Fruit fly (Drosophila melanogaster) whole organism, embryonic: ENCODE data around the gene mio.

Experiments
- BEAF-32 ChIP-seq: fragments of 200-800 bp; sonication (Bioruptor generic); optimal IDR thresholded peaks from 3 replicates; lab custom pipeline; 2017; ENCODE audit warnings: missing biosample characterization, missing genetic modification characterization, mild to moderate bottlenecking, moderate library complexity, missing genetic modification reagents
- CG13624 ChIP-seq: fragments of 200-800 bp; sonication (Bioruptor generic); optimal IDR thresholded peaks from 2 replicates; lab custom pipeline; 2016; ENCODE audit warnings: missing biosample characterization, missing genetic modification characterization
- CG14860 ChIP-seq: fragments of 200-800 bp; sonication (Bioruptor generic); IDR thresholded peaks from 3 replicates; pipeline ENCODE4 v1.3.6; 2022; ENCODE audit warnings: missing biosample characterization, missing genetic modification characterization; ENCODE audit not compliant: partially characterized antibody
- CG15011 ChIP-seq: fragments of 200-800 bp; sonication (Bioruptor generic); optimal IDR thresholded peaks from 3 replicates; lab custom pipeline; 2018; ENCODE audit warnings: missing biosample characterization, mild to moderate bottlenecking, missing genetic modification characterization
- CG1603 ChIP-seq: fragments of 200-800 bp; sonication (Bioruptor generic); optimal IDR thresholded peaks from 2 replicates; lab custom pipeline; 2019; ENCODE audit warnings: missing biosample characterization, mild to moderate bottlenecking, missing genetic modification characterization, moderate library complexity
- CG18599 ChIP-seq: fragments of 200-800 bp; sonication (Bioruptor generic); optimal IDR thresholded peaks from 3 replicates; lab custom pipeline; 2017; ENCODE audit warnings: missing biosample characterization, missing genetic modification characterization, mild to moderate bottlenecking, moderate library complexity, missing genetic modification reagents
- CG2199 ChIP-seq: fragments of 200-800 bp; sonication (Bioruptor generic); IDR thresholded peaks from 3 replicates; pipeline ENCODE4 v1.3.6; 2022; ENCODE audit warnings: missing biosample characterization, missing genetic modification characterization
- CG2202 ChIP-seq: fragments of 200-800 bp; sonication (Bioruptor generic); optimal IDR thresholded peaks from 2 replicates; lab custom pipeline; 2018; ENCODE audit warnings: missing biosample characterization, mild to moderate bottlenecking, missing genetic modification characterization
- CG2678 ChIP-seq: fragments of 200-800 bp; sonication (Bioruptor generic); optimal IDR thresholded peaks from 3 replicates; lab custom pipeline; 2019; ENCODE audit warnings: missing biosample characterization, mild to moderate bottlenecking, missing genetic modification characterization, moderate library complexity
- CG30020 ChIP-seq: fragments of 200-800 bp; optimal IDR thresholded peaks from 2 replicates; lab custom pipeline; 2019; ENCODE audit warnings: missing biosample characterization, mild to moderate bottlenecking, missing genetic modification characterization, moderate library complexity
- CG3407 ChIP-seq: fragments of 200-800 bp; sonication (Bioruptor generic); optimal IDR thresholded peaks from 2 replicates; lab custom pipeline; 2018; ENCODE audit warnings: missing biosample characterization, mild to moderate bottlenecking, missing genetic modification characterization
- CG4854 ChIP-seq: fragments of 200-800 bp; sonication (Bioruptor generic); optimal IDR thresholded peaks from 2 replicates; lab custom pipeline; 2016; ENCODE audit warnings: missing biosample characterization, missing genetic modification characterization, inconsistent platforms
- CG6791 ChIP-seq: fragments of 200-800 bp; sonication (Bioruptor generic); IDR thresholded peaks from 3 replicates; pipeline ENCODE4 v1.3.6; 2022; ENCODE audit warnings: missing biosample characterization, missing genetic modification characterization; ENCODE audit not compliant: partially characterized antibody
- CG7987 ChIP-seq: fragments of 200-800 bp; sonication (Bioruptor generic); optimal IDR thresholded peaks from 2 replicates; lab custom pipeline; 2018; ENCODE audit warnings: missing biosample characterization, mild to moderate bottlenecking, missing genetic modification characterization, moderate library complexity
- CG8924 ChIP-seq: fragments of 200-800 bp; optimal IDR thresholded peaks from 3 replicates; lab custom pipeline; 2019; ENCODE audit warnings: missing biosample characterization, mild to moderate bottlenecking, missing genetic modification characterization, moderate library complexity
- Chrac-16 ChIP-seq: fragments of 200-800 bp; sonication (Bioruptor generic); optimal IDR thresholded peaks from 3 replicates; lab custom pipeline; 2016; ENCODE audit warnings: missing biosample characterization, missing genetic modification characterization
- D ChIP-seq, 2 experiments: fragments of 200-800 bp in 1 of 2; fragments of >200 bp in 1 of 2; sonication (Bioruptor generic) in 1 of 2; optimal IDR thresholded peaks; 2 replicates in 1 of 2; 3 replicates in 1 of 2; lab custom pipeline; 2017; ENCODE audit warnings: mild to moderate bottlenecking in 1 of 2, missing biosample characterization in 1 of 2, missing genetic modification characterization in 1 of 2, missing genetic modification reagents in 1 of 2
- Dad ChIP-seq: fragments of 200-800 bp; sonication (Bioruptor generic); optimal IDR thresholded peaks from 3 replicates; lab custom pipeline; 2016; ENCODE audit warnings: missing biosample characterization, missing genetic modification characterization
- E2f1 ChIP-seq: fragments of 200-800 bp; sonication (Bioruptor generic); IDR thresholded peaks from 2 replicates; pipeline ENCODE4 v1.3.6; 2022; ENCODE audit warnings: missing biosample characterization, missing genetic modification characterization
- Hr51 ChIP-seq, 2 experiments: fragments of 200-800 bp; sonication (Bioruptor generic); optimal IDR thresholded peaks; 2 replicates in 1 of 2; 3 replicates in 1 of 2; lab custom pipeline; 2016 to 2018; ENCODE audit warnings: missing biosample characterization in 2 of 2, missing genetic modification characterization in 2 of 2, mild to moderate bottlenecking in 1 of 2, moderate library complexity in 1 of 2
- Hr78 ChIP-seq, 2 experiments: fragments of 200-800 bp in 1 of 2; fragments of >200 bp in 1 of 2; sonication (Bioruptor generic) in 1 of 2; optimal IDR thresholded peaks; 2 replicates each; lab custom pipeline; 2017 to 2019; ENCODE audit warnings: missing biosample characterization in 2 of 2, missing genetic modification characterization in 2 of 2, mild to moderate bottlenecking in 1 of 2, moderate library complexity in 1 of 2
- Mes4 ChIP-seq: fragments of 200-800 bp; sonication (Bioruptor generic); optimal IDR thresholded peaks from 2 replicates; lab custom pipeline; 2016; ENCODE audit warnings: missing biosample characterization, missing genetic modification characterization
- Myb ChIP-seq: fragments of 200-800 bp; sonication (Bioruptor generic); optimal IDR thresholded peaks from 2 replicates; lab custom pipeline; 2016; ENCODE audit warnings: missing biosample characterization, missing genetic modification characterization
- Sry-β ChIP-seq: fragments of 200-800 bp; sonication (Bioruptor generic); optimal IDR thresholded peaks from 2 replicates; lab custom pipeline; 2018; ENCODE audit warnings: missing biosample characterization, mild to moderate bottlenecking, missing genetic modification characterization, moderate library complexity
- Vsx1 ChIP-seq: fragments of 200-800 bp; sonication (Bioruptor generic); optimal IDR thresholded peaks from 2 replicates; lab custom pipeline; 2017; ENCODE audit warnings: missing biosample characterization, mild to moderate bottlenecking, missing genetic modification characterization, missing genetic modification reagents
- Xrp1 ChIP-seq: fragments of 200-800 bp; sonication (Bioruptor generic); IDR thresholded peaks from 2 replicates; pipeline ENCODE4 v1.3.6; 2022; ENCODE audit warnings: missing biosample characterization, missing genetic modification characterization
- abd-A ChIP-seq: fragments of 200-800 bp; sonication (Bioruptor generic); optimal IDR thresholded peaks from 3 replicates; lab custom pipeline; 2019; ENCODE audit warnings: missing biosample characterization, mild to moderate bottlenecking, missing genetic modification characterization, moderate library complexity
- caup ChIP-seq: fragments of 200-800 bp; sonication (Bioruptor generic); optimal IDR thresholded peaks from 3 replicates; lab custom pipeline; 2017; ENCODE audit warnings: missing biosample characterization, mild to moderate bottlenecking, missing genetic modification characterization, moderate library complexity; ENCODE audit not compliant: severe bottlenecking
- chm ChIP-seq: fragments of 200-800 bp; sonication (Bioruptor generic); IDR thresholded peaks from 2 replicates; pipeline ENCODE4 v1.3.6; 2022; ENCODE audit warnings: missing biosample characterization, missing genetic modification characterization
- cwo ChIP-seq: fragments of 200-800 bp; sonication (Bioruptor generic); optimal IDR thresholded peaks from 3 replicates; lab custom pipeline; 2017; ENCODE audit warnings: missing biosample characterization, missing genetic modification characterization, mild to moderate bottlenecking, moderate library complexity, missing genetic modification reagents
- fd3F ChIP-seq: fragments of 200-800 bp; sonication (Bioruptor generic); optimal IDR thresholded peaks from 2 replicates; lab custom pipeline; 2018; ENCODE audit warnings: missing biosample characterization, mild to moderate bottlenecking, missing genetic modification characterization, moderate library complexity
- fru ChIP-seq: fragments of >200 bp; optimal IDR thresholded peaks from 2 replicates; lab custom pipeline; 2017
- gce ChIP-seq: fragments of 200-800 bp; sonication (Bioruptor generic); IDR thresholded peaks from 3 replicates; pipeline ENCODE4 v1.3.6; 2022; ENCODE audit warnings: missing biosample characterization, missing genetic modification characterization
- gt ChIP-seq: fragments of 200-800 bp; sonication (Bioruptor generic); IDR thresholded peaks from 2 replicates; pipeline ENCODE4 v1.3.6; 2022; ENCODE audit warnings: missing biosample characterization, missing genetic modification characterization
- inv ChIP-seq: fragments of 200-800 bp; sonication (Bioruptor generic); IDR thresholded peaks from 2 replicates; pipeline ENCODE4 v1.3.6; 2022; ENCODE audit warnings: missing biosample characterization, missing genetic modification characterization; ENCODE audit not compliant: partially characterized antibody
- maf-S ChIP-seq: fragments of 200-800 bp; sonication (Bioruptor generic); optimal IDR thresholded peaks from 2 replicates; lab custom pipeline; 2016; ENCODE audit warnings: missing biosample characterization, missing genetic modification characterization
- nau ChIP-seq: fragments of 200-800 bp; sonication (Bioruptor generic); optimal IDR thresholded peaks from 3 replicates; lab custom pipeline; 2017; ENCODE audit warnings: missing biosample characterization, mild to moderate bottlenecking, missing genetic modification characterization, missing genetic modification reagents
- p53 ChIP-seq: fragments of 200-800 bp; sonication (Bioruptor generic); optimal IDR thresholded peaks from 2 replicates; lab custom pipeline; 2016; ENCODE audit warnings: missing biosample characterization, missing genetic modification characterization
- pfk ChIP-seq: fragments of 200-800 bp; sonication (Bioruptor generic); optimal IDR thresholded peaks from 2 replicates; lab custom pipeline; 2018; ENCODE audit warnings: missing biosample characterization, mild to moderate bottlenecking, missing genetic modification characterization, moderate library complexity
- phol ChIP-seq: fragments of 200-800 bp; sonication (Bioruptor generic); optimal IDR thresholded peaks from 3 replicates; lab custom pipeline; 2018; ENCODE audit warnings: missing biosample characterization, mild to moderate bottlenecking, missing genetic modification characterization, moderate library complexity
- row ChIP-seq: fragments of 200-800 bp; sonication (Bioruptor generic); IDR thresholded peaks from 3 replicates; pipeline ENCODE4 v1.3.6; 2022; ENCODE audit warnings: missing biosample characterization, missing genetic modification characterization
- salm ChIP-seq: fragments of 200-800 bp; sonication (Bioruptor generic); optimal IDR thresholded peaks from 2 replicates; lab custom pipeline; 2018; ENCODE audit warnings: missing biosample characterization, mild to moderate bottlenecking, missing genetic modification characterization
- schlank ChIP-seq: fragments of 200-800 bp; sonication (Bioruptor generic); optimal IDR thresholded peaks from 2 replicates; lab custom pipeline; 2018; ENCODE audit warnings: missing biosample characterization, mild to moderate bottlenecking, missing genetic modification characterization
- scrt ChIP-seq: fragments of 200-800 bp; sonication (Bioruptor generic); optimal IDR thresholded peaks from 2 replicates; lab custom pipeline; 2018; ENCODE audit warnings: missing biosample characterization, mild to moderate bottlenecking, missing genetic modification characterization, moderate library complexity
- sens ChIP-seq: fragments of 200-800 bp; sonication (Bioruptor generic); peaks from one replicate; lab custom pipeline; 2016; ENCODE audit warnings: missing biosample characterization, missing genetic modification characterization
- shn ChIP-seq: fragments of 200-800 bp; sonication (Bioruptor generic); optimal IDR thresholded peaks from 3 replicates; lab custom pipeline; 2016; ENCODE audit warnings: missing biosample characterization, missing genetic modification characterization
- sna ChIP-seq: fragments of 200-800 bp; sonication (Bioruptor generic); IDR thresholded peaks from 2 replicates; pipeline ENCODE4 v1.3.6; 2022; ENCODE audit warnings: missing biosample characterization, missing genetic modification characterization; ENCODE audit not compliant: partially characterized antibody
- stc ChIP-seq: fragments of 200-800 bp; sonication (Bioruptor generic); IDR thresholded peaks from 2 replicates; pipeline ENCODE4 v1.3.6; 2022; ENCODE audit warnings: missing biosample characterization, missing genetic modification characterization

mio gene

dm6 chr2L:2175930-2176643 is 41.0 kb upstream of the mio start (continued):
- TF ChIP-seq scrt (GFP tag; lab: Kevin White, UChicago) (peak; percentile 35), CG2199 (no peak), CG7987 (GFP tag; lab: Kevin White, UChicago) (no peak), Vsx1 (GFP tag; lab: Kevin White, UChicago) (no peak), Hr78 (GFP tag; optimal IDR thresholded peaks at IDR 0.05; lab: Kevin White, UChicago) (no peak), CG4854 (GFP tag; lab: Kevin White, UChicago) (no peak), Dad (GFP tag; lab: Kevin White, UChicago) (no peak), CG18599 (peak; percentile 74), Sry-β (no peak), BEAF-32 (GFP tag; lab: Kevin White, UChicago) (no peak), pfk (GFP tag; lab: Kevin White, UChicago) (no peak), Mes4 (GFP tag; lab: Kevin White, UChicago) (no peak), shn (GFP tag; lab: Kevin White, UChicago) (no peak), salm (no peak), sens (GFP tag; lab: Kevin White, UChicago) (peak; percentile 74), CG13624 (peak; percentile 15), gce (no peak), Chrac-16 (no peak), CG6791 (GFP tag; lab: Robert Waterston, UW) (no peak), chm (GFP tag; lab: Robert Waterston, UW) (no peak), cwo (GFP tag; lab: Kevin White, UChicago) (peak; percentile 68), CG2202 (tag; lab: Kevin White, UChicago) (no peak), CG3407 (no peak), E2f1 (GFP tag; lab: Robert Waterston, UW) (no peak), Hr51 (GFP tag; optimal IDR thresholded peaks at IDR 0.05; lab: Kevin White, UChicago) (peak in 1 of 2 experiments; percentile 77), Myb (no peak), fd3F (GFP tag; lab: Kevin White, UChicago) (peak; percentile 33), abd-A (tag; lab: Kevin White, UChicago) (no peak), fru (lab: Kevin White, UChicago) (no peak), inv (GFP tag; lab: Robert Waterston, UW) (no peak), row (peak; percentile 67), maf-S (no peak), CG1603 (tag; lab: Kevin White, UChicago) (no peak), gt (GFP tag; lab: Robert Waterston, UW) (no peak), nau (GFP tag; lab: Kevin White, UChicago) (peak; percentile 60), CG14860 (no peak), stc (GFP tag; lab: Robert Waterston, UW) (no peak), CG2678 (tag; lab: Kevin White, UChicago) (peak; percentile 83), CG15011 (GFP tag; lab: Kevin White, UChicago) (peak; percentile 45), CG30020 (tag; lab: Kevin White, UChicago) (no peak), D (optimal IDR thresholded peaks at IDR 0.05; lab: Kevin White, UChicago) (no peak), D (GFP tag; optimal IDR thresholded peaks at IDR 0.05; lab: Kevin White, UChicago) (no peak), CG8924 (tag; lab: Kevin White, UChicago) (peak; percentile 50), phol (tag; lab: Kevin White, UChicago) (peak; percentile 54), p53 (GFP tag; lab: Kevin White, UChicago) (no peak), schlank (tag; lab: Kevin White, UChicago) (no peak), sna (GFP tag; lab: Robert Waterston, UW) (no peak), caup (GFP tag; lab: Kevin White, UChicago) (no peak), Xrp1 (GFP tag; lab: Robert Waterston, UW) (peak; percentile 25; the same call in 1 of the 2 replicates)
